Worm (Caenorhabditis elegans) whole organism, young adult: ENCODE measurements around the gene yap-1.

ENCODE experiments used
- athp-1 ChIP-seq: sonication (generic microtip); optimal IDR thresholded peaks from 2 replicates; lab custom pipeline; 2017; ENCODE audit warnings: mild to moderate bottlenecking, missing genetic modification characterization, missing compliant biosample characterization
- dpff-1 ChIP-seq: sonication (generic microtip); optimal IDR thresholded peaks from 2 replicates; lab custom pipeline; 2017; ENCODE audit warnings: mild to moderate bottlenecking, missing genetic modification characterization, missing compliant biosample characterization
- egl-44 ChIP-seq: fragments of 200-800 bp; sonication (Bioruptor generic); IDR thresholded peaks from 2 replicates; pipeline ENCODE4 v1.3.6; 2022; ENCODE audit warnings: missing genetic modification reagents, missing genetic modification characterization, missing compliant biosample characterization
- gei-17 ChIP-seq: fragments of 200-800 bp; sonication (Bioruptor generic); optimal IDR thresholded peaks from 2 replicates; lab custom pipeline; 2018; ENCODE audit warnings: mild to moderate bottlenecking, missing genetic modification characterization, missing compliant biosample characterization
- let-526 ChIP-seq: fragments of 200-800 bp; sonication (Bioruptor generic); IDR thresholded peaks from 2 replicates; pipeline ENCODE4 v1.3.6; 2022; ENCODE audit warnings: missing genetic modification reagents, missing genetic modification characterization, missing compliant biosample characterization
- lin-54 ChIP-seq: fragments of 200-800 bp; sonication (Bioruptor generic); optimal IDR thresholded peaks from 2 replicates; lab custom pipeline; 2018; ENCODE audit warnings: mild to moderate bottlenecking, missing genetic modification characterization, missing compliant biosample characterization
- lsy-27 ChIP-seq: sonication (generic microtip); optimal IDR thresholded peaks from 2 replicates; lab custom pipeline; 2017; ENCODE audit warnings: missing genetic modification characterization, mild to moderate bottlenecking, missing compliant biosample characterization, antibody characterized with exemption, missing genotype, borderline replicate concordance; ENCODE audit not compliant: insufficient read depth
- nhr-120 ChIP-seq: fragments of 200-800 bp; sonication (Bioruptor generic); IDR thresholded peaks from 2 replicates; pipeline ENCODE4 v1.3.6; 2022; ENCODE audit warnings: missing genetic modification characterization, missing compliant biosample characterization
- snpc-1.3 ChIP-seq: sonication (generic microtip); optimal IDR thresholded peaks from 2 replicates; lab custom pipeline; 2017; ENCODE audit warnings: missing genetic modification characterization, mild to moderate bottlenecking, missing compliant biosample characterization, antibody characterized with exemption, moderate library complexity, missing genotype, missing genetic modification reagents; ENCODE audit not compliant: insufficient read depth
- snpc-4 ChIP-seq, 5 experiments: fragments of 150-350 bp in 1 of 5; sonication (generic microtip) in 4 of 5; optimal IDR thresholded peaks; 2 replicates each; lab custom pipeline; 2014 to 2018; ENCODE audit warnings: missing genetic modification characterization in 5 of 5, missing biosample characterization in 3 of 5, antibody characterized with exemption in 2 of 5, mild to moderate bottlenecking in 2 of 5, missing compliant biosample characterization in 2 of 5, missing genotype in 2 of 5, moderate library complexity in 2 of 5, missing genetic modification reagents in 1 of 5

- TF ChIP-seq lsy-27 (tag; lab: Kevin White, UChicago) (no peak), lin-54 (GFP tag; lab: Kevin White, UChicago) (no peak), snpc-1.3 (tag; lab: Kevin White, UChicago) (no peak), let-526 (GFP tag; lab: Robert Waterston, UW) (no peak), athp-1 (tag; lab: Kevin White, UChicago) (no peak), nhr-120 (GFP tag; lab: Robert Waterston, UW) (no peak), egl-44 (GFP tag; lab: Robert Waterston, UW) (no peak), gei-17 (GFP tag; lab: Kevin White, UChicago) (no peak), dpff-1 (tag; lab: Kevin White, UChicago) (no peak), snpc-4 (GFP tag; optimal IDR thresholded peaks at IDR 0.05; lab: Kevin White, UChicago) (no peak), snpc-4 (tag; optimal IDR thresholded peaks at IDR 0.05; lab: Kevin White, UChicago) (no peak)
Observed at ce11 chrX:10645148-10645547, 46.6 kb upstream of the yap-1 start.
